Fruit fly (Drosophila melanogaster) S2 (cell line): Measurements from ENCODE around the gene homer.

Source experiments
- CG8478 ChIP-seq: fragments of >200 bp; optimal IDR thresholded peaks from 2 replicates; lab custom pipeline; 2018
- CTCF ChIP-seq, 2 experiments: fragments of >200 bp; optimal IDR thresholded peaks; 2 replicates each; lab custom pipeline; 2018

homer gene

DNA sequence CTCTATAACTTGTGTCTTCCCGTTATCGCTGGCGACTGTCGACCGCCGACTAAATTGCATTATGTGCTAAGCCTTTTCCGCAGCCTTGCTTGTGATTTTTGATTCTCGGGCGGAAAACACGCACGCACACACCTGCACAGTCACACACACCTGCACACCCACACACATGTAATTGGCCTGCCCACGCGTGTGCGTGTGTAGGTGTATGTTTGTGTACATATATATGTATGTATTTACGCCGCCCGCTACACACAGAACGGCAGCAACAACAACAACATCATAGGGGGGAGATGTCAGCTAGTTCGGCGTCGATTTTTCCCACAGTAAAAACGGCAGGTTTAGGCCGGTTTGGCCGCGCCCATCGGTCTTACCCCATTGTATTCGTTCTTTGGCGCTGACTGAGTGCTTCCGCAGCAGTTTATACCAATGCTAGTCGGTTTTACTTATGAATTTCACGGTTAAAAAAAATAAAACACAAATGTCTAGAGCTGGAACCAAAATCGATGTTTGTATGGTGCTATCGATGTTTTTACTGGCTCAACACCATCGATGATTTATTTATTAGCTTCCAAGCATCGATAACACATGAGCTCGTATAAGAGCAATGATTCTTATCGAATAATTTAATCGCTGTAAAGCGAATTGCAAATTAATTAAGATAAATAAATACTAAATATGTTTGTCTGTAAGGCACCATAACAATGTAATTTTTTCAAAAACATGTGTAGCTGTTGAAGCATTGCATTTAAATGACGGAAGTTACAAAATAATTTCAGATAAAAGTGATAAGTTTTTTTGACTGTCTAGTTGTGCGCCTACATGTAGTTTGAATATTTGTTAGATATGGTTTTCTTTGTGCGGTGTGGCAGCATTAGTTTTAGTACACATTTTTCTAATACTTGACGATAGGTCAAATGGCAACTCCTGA, at the start of gene homer:
TSS of gene homer (minus strand) at position 538 of the 928 bp plus-strand sequence.
- TF ChIP-seq CG8478 (lab: Kevin White, UChicago) (no peak), CTCF (optimal IDR thresholded peaks at IDR 0.05; lab: Kevin White, UChicago) (no peak)

- TF ChIP-seq CG8478 (lab: Kevin White, UChicago): no peak
- no peak for TF ChIP-seq CTCF (optimal IDR thresholded peaks at IDR 0.05; lab: Kevin White, UChicago)
These were observed 49.5 kb upstream of the homer start, which contains the start of gene LUBEL for dm6 chr2L:6772655-6773054. Gene LUBEL, minus strand, starts transcription at chr2L:6772755.

DNA sequence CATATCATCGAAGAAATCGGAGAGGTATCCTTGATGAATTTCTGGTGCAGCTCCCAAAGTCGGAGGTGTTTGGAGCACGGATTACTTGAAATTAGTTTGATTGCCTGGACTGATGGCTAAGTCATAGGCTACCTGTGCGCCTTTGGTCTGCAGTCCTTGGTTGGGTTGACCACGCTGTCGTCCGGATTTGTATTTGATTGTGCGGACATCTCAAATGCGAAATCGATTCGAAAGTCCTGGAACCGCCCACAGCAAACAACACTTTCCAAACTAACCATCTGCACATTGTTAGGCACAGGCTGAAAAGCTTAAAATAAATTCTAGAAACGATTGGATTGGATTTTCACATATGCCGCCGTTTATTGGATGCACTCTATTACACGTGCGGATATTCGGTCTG, 36.4 kb upstream of the homer start, which contains the start of gene CG11322:
TSS of gene CG11322 (minus strand) at position 101 of the 400 bp plus-strand sequence.
- TF ChIP-seq CG8478 (lab: Kevin White, UChicago) (no peak), CTCF (optimal IDR thresholded peaks at IDR 0.05; lab: Kevin White, UChicago) (no peak)

- TF ChIP-seq CTCF (optimal IDR thresholded peaks at IDR 0.05; lab: Kevin White, UChicago) (no peak), CG8478 (lab: Kevin White, UChicago) (no peak)
These were observed 27.9 kb upstream of the homer start for dm6 chr2L:6751037-6751436.

DNA sequence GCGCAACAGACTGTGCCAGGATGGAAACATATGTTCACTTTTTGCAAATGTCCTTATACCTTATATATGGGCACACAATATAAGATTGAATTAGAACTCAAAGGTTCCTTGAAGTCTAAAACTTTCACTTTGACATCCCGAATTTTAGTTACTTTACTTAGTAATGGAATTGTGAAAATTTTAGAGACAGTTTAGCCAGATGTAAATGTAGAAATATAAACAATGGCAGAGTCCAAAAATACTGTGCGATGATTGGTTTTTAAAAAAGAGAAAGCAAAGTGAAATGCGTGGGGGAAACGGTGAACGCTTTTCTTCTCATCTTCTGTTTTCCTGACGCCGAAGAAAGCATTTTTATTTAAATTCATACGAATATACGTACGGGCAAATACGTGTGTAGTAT, 24.7 kb upstream of the homer start, which contains the start of gene CG44271:
TSS of gene CG44271 (minus strand) at position 101 of the 400 bp plus-strand sequence.
- TF ChIP-seq CTCF (optimal IDR thresholded peaks at IDR 0.05; lab: Kevin White, UChicago) (no peak), CG8478 (lab: Kevin White, UChicago) (no peak)

DNA sequence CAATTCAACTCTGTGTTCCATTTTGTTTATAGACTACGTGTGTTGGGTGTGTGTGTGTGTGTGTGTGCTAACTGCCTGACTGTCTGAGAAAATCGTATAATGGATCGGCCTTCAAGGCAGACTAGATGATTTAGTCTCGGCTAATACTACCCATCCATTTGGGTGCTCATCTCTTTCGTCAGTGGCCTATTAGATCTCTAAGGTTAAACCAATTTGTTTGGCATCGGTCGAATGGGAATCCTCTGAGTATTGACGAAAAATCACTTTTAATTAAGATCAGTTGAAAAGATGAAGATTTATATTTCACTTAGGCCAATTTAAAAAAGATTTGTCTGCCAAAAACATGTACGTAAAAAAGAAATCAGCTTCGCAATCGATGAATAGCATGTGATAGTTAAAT, 22.4 kb upstream of the homer start, which contains the start of gene CG31910:
TSS of gene CG31910 (minus strand) at position 101 of the 400 bp plus-strand sequence.
- TF ChIP-seq CTCF (optimal IDR thresholded peaks at IDR 0.05; lab: Kevin White, UChicago) (no peak), CG8478 (lab: Kevin White, UChicago) (no peak)

dm6 chr2L:6741980-6742591, 18.9 kb upstream of the homer start, which contains the start of gene meng:
Gene meng, plus strand, starts transcription at chr2L:6742502.
- TF ChIP-seq CG8478 (lab: Kevin White, UChicago) (no peak), CTCF (optimal IDR thresholded peaks at IDR 0.05; lab: Kevin White, UChicago) (no peak)

- TF ChIP-seq CTCF (optimal IDR thresholded peaks at IDR 0.05; lab: Kevin White, UChicago) (no peak), CG8478 (lab: Kevin White, UChicago) (no peak)
These were observed 16.9 kb upstream of the homer start, which contains the start of gene TTLL3A for dm6 chr2L:6740088-6740487. Gene TTLL3A, minus strand, starts transcription at chr2L:6740188.

DNA sequence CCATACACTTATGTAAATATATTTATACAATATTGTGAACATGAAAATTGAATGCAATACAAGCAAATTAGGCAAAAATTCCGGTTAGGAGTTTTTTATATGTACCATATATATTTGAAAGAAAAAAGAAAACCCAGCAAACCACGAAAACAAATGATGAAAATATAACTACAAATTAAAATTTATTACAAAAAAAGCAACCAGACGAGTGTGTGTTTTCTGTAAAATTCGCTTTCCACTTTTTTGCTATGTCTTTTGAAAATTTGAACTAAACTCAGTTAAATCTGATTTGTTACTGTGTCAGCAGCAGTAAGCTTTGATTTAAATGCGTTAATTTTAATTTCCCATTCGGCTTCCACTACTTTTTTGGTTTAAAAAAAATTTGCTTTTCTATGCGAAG, 9.4 kb upstream of the homer start, which contains the start of gene TTLL3B:
TSS of gene TTLL3B (plus strand) at position 301 of the 400 bp plus-strand sequence.
- TF ChIP-seq CG8478 (lab: Kevin White, UChicago): no peak
- TF ChIP-seq CTCF (optimal IDR thresholded peaks at IDR 0.05; lab: Kevin White, UChicago): no peak

DNA sequence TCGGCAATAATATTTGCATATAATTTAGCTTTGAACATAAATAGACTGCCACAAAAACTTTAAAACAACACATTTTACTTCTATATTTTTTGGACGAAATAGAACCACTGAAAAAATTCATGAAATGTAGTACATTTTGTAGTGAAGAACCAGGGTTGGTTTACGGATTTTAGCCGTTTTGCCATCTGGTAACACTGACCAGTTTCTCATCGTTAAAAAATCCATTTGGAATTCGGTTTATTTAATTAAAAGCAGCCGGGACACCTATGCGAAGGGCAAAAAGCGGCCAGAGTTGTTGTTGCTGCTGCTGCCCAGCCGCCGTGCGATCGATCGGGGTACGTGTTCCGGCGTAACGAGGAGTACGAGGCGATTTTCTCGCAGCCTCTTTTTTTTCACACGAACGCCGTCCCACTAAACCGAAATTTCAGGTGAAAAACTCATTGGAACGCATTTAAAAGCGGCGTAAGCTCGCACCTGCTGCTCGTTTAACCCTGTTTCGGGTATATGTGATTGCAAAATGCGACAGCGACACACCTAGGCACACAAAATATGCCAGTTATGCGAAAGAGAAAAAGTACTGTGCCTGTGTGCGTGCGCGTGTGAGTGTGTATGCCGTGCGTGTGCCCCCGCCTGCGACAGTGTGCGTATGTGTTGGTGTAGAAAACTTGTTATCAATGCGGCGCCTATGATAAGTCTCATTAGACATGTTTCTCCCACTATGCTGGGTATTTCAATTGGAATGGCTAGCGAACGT, 768 bp upstream of the homer start, which contains the start of gene Liprin-alpha:
TSS of gene Liprin-alpha (plus strand) at position 154 of the 754 bp plus-strand sequence.
- no peak for TF ChIP-seq CG8478 (lab: Kevin White, UChicago)
- peak in 1 of 2 experiments; percentile 16 for TF ChIP-seq CTCF (optimal IDR thresholded peaks at IDR 0.05; lab: Kevin White, UChicago)

- TF ChIP-seq CTCF (optimal IDR thresholded peaks at IDR 0.05; lab: Kevin White, UChicago): no peak
- no peak for TF ChIP-seq CG8478 (lab: Kevin White, UChicago)
These were observed 1.4 kb downstream of the homer start for dm6 chr2L:6721710-6722109.

DNA sequence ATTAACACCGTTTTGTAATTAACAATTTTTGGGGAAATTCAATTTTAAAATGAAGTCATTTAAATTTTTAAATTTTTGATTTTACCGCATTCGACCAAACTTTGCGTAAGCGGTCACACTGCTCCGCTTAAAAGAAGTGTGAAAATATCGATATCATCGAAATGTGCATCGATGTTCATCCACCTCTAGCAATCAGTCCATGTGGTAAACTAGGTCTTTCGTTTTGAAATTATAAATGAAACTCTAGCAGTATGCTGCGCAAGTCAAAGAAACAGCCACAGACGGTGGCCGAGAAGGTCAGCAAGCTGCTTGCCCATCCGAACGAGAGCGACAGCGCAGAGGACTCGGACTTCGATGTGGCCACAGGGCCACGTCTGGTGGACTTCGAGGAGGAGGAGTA, 5.7 kb downstream of the homer start, which contains the start of gene Aatf:
TSS of gene Aatf (plus strand) at position 166 of the 400 bp plus-strand sequence.
- TF ChIP-seq CG8478 (lab: Kevin White, UChicago) (no peak), CTCF (optimal IDR thresholded peaks at IDR 0.05; lab: Kevin White, UChicago) (peak in 1 of 2 experiments; percentile 23)

DNA sequence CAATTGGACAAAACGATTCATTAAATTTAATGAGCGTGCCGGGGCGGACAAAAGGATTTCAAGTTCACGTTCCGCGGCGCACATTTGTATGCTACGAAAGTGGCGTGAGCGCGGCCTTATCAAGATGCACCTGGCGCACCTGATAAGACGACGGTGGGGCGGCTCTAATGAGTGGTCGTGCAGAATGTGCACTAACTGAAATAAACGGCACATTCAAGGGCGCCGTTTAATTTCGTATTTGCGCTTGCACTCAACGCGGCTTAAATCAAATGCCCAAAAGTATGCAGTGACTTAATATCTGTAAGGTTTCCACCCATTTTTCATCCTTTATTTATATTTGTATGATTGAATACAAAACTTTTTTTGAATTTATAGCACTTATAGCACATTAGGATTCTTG, 6.2 kb downstream of the homer start:
- no peak for TF ChIP-seq CTCF (optimal IDR thresholded peaks at IDR 0.05; lab: Kevin White, UChicago)
- no peak for TF ChIP-seq CG8478 (lab: Kevin White, UChicago)
